Worm (Caenorhabditis elegans) whole organism, late embryonic: ENCODE data around the gene mrpl-21.

ENCODE experiments used
- C08G9.2 ChIP-seq: sonication (generic microtip); optimal IDR thresholded peaks from 2 replicates; lab custom pipeline; 2016; ENCODE audit warnings: mild to moderate bottlenecking, missing genetic modification characterization, moderate library complexity, missing compliant biosample characterization
- F13H6.1 ChIP-seq: sonication (generic microtip); optimal IDR thresholded peaks from 2 replicates; lab custom pipeline; 2016; ENCODE audit warnings: missing genetic modification characterization, missing compliant biosample characterization
- K09A11.1 ChIP-seq: sonication (generic microtip); optimal IDR thresholded peaks from 2 replicates; lab custom pipeline; 2017; ENCODE audit warnings: antibody characterized with exemption, mild to moderate bottlenecking, missing genetic modification characterization, missing compliant biosample characterization; ENCODE audit not compliant: insufficient read depth
- ceh-24 ChIP-seq: sonication (generic microtip); optimal IDR thresholded peaks from 2 replicates; lab custom pipeline; 2016; ENCODE audit warnings: mild to moderate bottlenecking, missing genetic modification characterization, missing compliant biosample characterization
- ceh-30 ChIP-seq: fragments of 150-350 bp; optimal IDR thresholded peaks from 2 replicates; lab custom pipeline; 2014; ENCODE audit warnings: missing biosample characterization, missing genetic modification characterization
- ceh-31 ChIP-seq: sonication (generic microtip); optimal IDR thresholded peaks from 2 replicates; lab custom pipeline; 2016; ENCODE audit warnings: missing genetic modification characterization, missing compliant biosample characterization
- ceh-45 ChIP-seq: fragments of 200-800 bp; sonication (Bioruptor generic); IDR thresholded peaks from 2 replicates; pipeline ENCODE4 v1.3.6; 2022; ENCODE audit warnings: missing genetic modification reagents, missing genetic modification characterization, missing compliant biosample characterization
- dmd-4 ChIP-seq: sonication (generic microtip); optimal IDR thresholded peaks from 2 replicates; lab custom pipeline; 2016; ENCODE audit warnings: borderline replicate concordance, missing genetic modification characterization, missing compliant biosample characterization
- dve-1 ChIP-seq: sonication (generic microtip); optimal IDR thresholded peaks from 2 replicates; lab custom pipeline; 2017; ENCODE audit warnings: antibody characterized with exemption, mild to moderate bottlenecking, missing genetic modification characterization, missing compliant biosample characterization
- elt-2 ChIP-seq: sonication (generic microtip); optimal IDR thresholded peaks from 2 replicates; lab custom pipeline; 2016; ENCODE audit warnings: missing genetic modification reagents, missing genetic modification characterization, missing compliant biosample characterization
- eyg-1 ChIP-seq: sonication (generic microtip); optimal IDR thresholded peaks from 2 replicates; lab custom pipeline; 2016; ENCODE audit warnings: missing genotype, missing genetic modification characterization, missing compliant biosample characterization
- fax-1 ChIP-seq: sonication (generic microtip); optimal IDR thresholded peaks from 2 replicates; lab custom pipeline; 2016; ENCODE audit warnings: missing genotype, missing genetic modification characterization, missing compliant biosample characterization
- fkh-10 ChIP-seq: fragments of 150-350 bp; optimal IDR thresholded peaks from 2 replicates; lab custom pipeline; 2014; ENCODE audit warnings: missing biosample characterization, missing genetic modification reagents, missing genetic modification characterization
- hlh-15 ChIP-seq: sonication (generic microtip); optimal IDR thresholded peaks from 2 replicates; lab custom pipeline; 2016; ENCODE audit warnings: missing genetic modification characterization, missing compliant biosample characterization
- madf-2 ChIP-seq: sonication (generic microtip); optimal IDR thresholded peaks from 2 replicates; lab custom pipeline; 2017; ENCODE audit warnings: missing genetic modification characterization, missing compliant biosample characterization
- mec-3 ChIP-seq: sonication (generic microtip); optimal IDR thresholded peaks from 2 replicates; lab custom pipeline; 2016; ENCODE audit warnings: borderline replicate concordance, missing genetic modification characterization, missing compliant biosample characterization
- nfya-1 ChIP-seq: sonication (generic microtip); optimal IDR thresholded peaks from 2 replicates; lab custom pipeline; 2017; ENCODE audit warnings: missing genetic modification characterization, mild to moderate bottlenecking, missing compliant biosample characterization, antibody characterized with exemption, moderate library complexity
- nhr-11 ChIP-seq: fragments of 150-350 bp; optimal IDR thresholded peaks from 2 replicates; lab custom pipeline; 2014; ENCODE audit warnings: missing biosample characterization, missing genetic modification characterization
- odd-2 ChIP-seq: sonication (generic microtip); optimal IDR thresholded peaks from 2 replicates; lab custom pipeline; 2017; ENCODE audit warnings: antibody characterized with exemption, mild to moderate bottlenecking, missing genetic modification characterization, missing compliant biosample characterization
- pag-3 ChIP-seq: sonication (generic microtip); optimal IDR thresholded peaks from 2 replicates; lab custom pipeline; 2016; ENCODE audit warnings: missing compliant biosample characterization, missing genetic modification characterization, borderline replicate concordance
- pat-9 ChIP-seq: fragments of 200-800 bp; sonication (Bioruptor generic); optimal IDR thresholded peaks from 2 replicates; lab custom pipeline; 2018; ENCODE audit warnings: mild to moderate bottlenecking, missing genetic modification characterization, moderate library complexity, missing compliant biosample characterization
- pha-4 ChIP-seq: fragments of 150-350 bp; optimal IDR thresholded peaks from 2 replicates; lab custom pipeline; 2018; ENCODE audit warnings: missing biosample characterization, missing genetic modification reagents, missing genetic modification characterization
- pqm-1 ChIP-seq: sonication (generic microtip); optimal IDR thresholded peaks from 2 replicates; lab custom pipeline; 2016; ENCODE audit warnings: missing genetic modification characterization, missing compliant biosample characterization
- pros-1 ChIP-seq: fragments of 150-350 bp; optimal IDR thresholded peaks from 2 replicates; lab custom pipeline; 2014; ENCODE audit warnings: missing biosample characterization, missing genetic modification reagents, missing genetic modification characterization
- ref-2 ChIP-seq: sonication (generic microtip); optimal IDR thresholded peaks from 2 replicates; lab custom pipeline; 2016; ENCODE audit warnings: missing genetic modification characterization, missing compliant biosample characterization
- rnt-1 ChIP-seq: sonication (generic microtip); optimal IDR thresholded peaks from 2 replicates; lab custom pipeline; 2016; ENCODE audit warnings: missing genetic modification characterization, missing compliant biosample characterization
- sox-4 ChIP-seq: sonication (generic microtip); optimal IDR thresholded peaks from 2 replicates; lab custom pipeline; 2017; ENCODE audit warnings: mild to moderate bottlenecking, missing genetic modification characterization, inconsistent platforms, missing compliant biosample characterization
- tbx-2 ChIP-seq: sonication (generic microtip); optimal IDR thresholded peaks from 2 replicates; lab custom pipeline; 2016; ENCODE audit warnings: missing genetic modification characterization, missing compliant biosample characterization
- unc-3 ChIP-seq, 2 experiments: fragments of 200-800 bp in 1 of 2; sonication (Bioruptor generic) in 1 of 2; sonication (generic microtip) in 1 of 2; conservative IDR thresholded peaks in 1 of 2; optimal IDR thresholded peaks in 1 of 2; 2 replicates each; pipeline versions ENCODE4 v1.3.6 to Lab custom; 2016 to 2022; ENCODE audit warnings: missing compliant biosample characterization in 2 of 2, missing genetic modification characterization in 2 of 2, missing genetic modification reagents in 1 of 2
- unc-42 ChIP-seq: sonication (generic microtip); optimal IDR thresholded peaks from 2 replicates; lab custom pipeline; 2016; ENCODE audit warnings: missing genotype, missing genetic modification characterization, missing compliant biosample characterization
- unc-86 ChIP-seq: sonication (generic microtip); optimal IDR thresholded peaks from 2 replicates; lab custom pipeline; 2016; ENCODE audit warnings: missing genetic modification characterization, missing compliant biosample characterization
- ztf-16 ChIP-seq: sonication (generic microtip); optimal IDR thresholded peaks from 2 replicates; lab custom pipeline; 2017; ENCODE audit warnings: missing genetic modification characterization, missing compliant biosample characterization

Gene mrpl-21

DNA sequence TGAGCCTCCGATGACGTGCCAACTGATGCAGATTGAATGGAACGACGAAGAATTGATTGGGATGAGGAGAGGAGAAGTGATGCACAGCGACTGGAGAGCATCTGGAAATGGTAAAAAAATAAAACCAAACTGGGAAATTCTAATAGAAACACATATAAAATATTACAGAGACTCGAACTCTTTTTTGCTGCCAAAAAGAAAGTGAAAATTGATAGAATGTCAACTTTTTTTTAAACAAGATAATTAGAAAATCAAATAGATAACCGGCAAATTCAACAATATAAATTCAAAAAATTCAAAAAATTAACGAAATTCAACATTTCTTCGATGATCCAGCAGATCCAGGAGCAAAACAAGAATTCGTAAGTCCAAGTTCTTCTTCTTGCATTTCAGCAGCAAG, at the start of gene mrpl-21:
mrpl-21 (minus strand) TSS at position 101 of the 400 bp plus-strand sequence.
- TF ChIP-seq sox-4 (tag; lab: Kevin White, UChicago) = no peak
- no peak for TF ChIP-seq C08G9.2
- TF ChIP-seq ref-2 (tag; lab: Kevin White, UChicago) = no peak
- no peak for TF ChIP-seq F13H6.1
- TF ChIP-seq mec-3 = no peak
- no peak for TF ChIP-seq elt-2
- TF ChIP-seq dmd-4 = no peak
- no peak for TF ChIP-seq odd-2 (tag; lab: Kevin White, UChicago)
- TF ChIP-seq dve-1 (tag; lab: Kevin White, UChicago) = no peak
- no peak for TF ChIP-seq ztf-16 (tag; lab: Kevin White, UChicago)
- no peak for TF ChIP-seq madf-2
- no peak for TF ChIP-seq nhr-11
- TF ChIP-seq pag-3 (tag; lab: Kevin White, UChicago) = no peak
- no peak for TF ChIP-seq fkh-10
- TF ChIP-seq ceh-45 (GFP tag; lab: Robert Waterston, UW) = no peak
- no peak for TF ChIP-seq pros-1
- TF ChIP-seq pat-9 (tag; lab: Kevin White, UChicago) = no peak
- TF ChIP-seq ceh-30 (tag; lab: Kevin White, UChicago) = no peak
- TF ChIP-seq eyg-1 (tag; lab: Kevin White, UChicago) = no peak
- TF ChIP-seq K09A11.1 (tag; lab: Kevin White, UChicago) = no peak

ce11 chrIII:4293108-4293507, 49.7 kb upstream of the mrpl-21 start, which contains the start of gene R10E4.6:
Gene R10E4.6, plus strand, starts transcription at chrIII:4293408.
- no peak for TF ChIP-seq ceh-24
- no peak for TF ChIP-seq eyg-1 (tag; lab: Kevin White, UChicago)
- no peak for TF ChIP-seq rnt-1 (tag; lab: Kevin White, UChicago)
- TF ChIP-seq pha-4 (tag; lab: Kevin White, UChicago) = no peak
- no peak for TF ChIP-seq pqm-1 (tag; lab: Kevin White, UChicago)
- TF ChIP-seq sox-4 (tag; lab: Kevin White, UChicago) = no peak

- TF ChIP-seq unc-42 (tag; lab: Kevin White, UChicago) (peak; percentile 16), ref-2 (tag; lab: Kevin White, UChicago) (no peak), nfya-1 (tag; lab: Kevin White, UChicago) (peak; percentile 17), fax-1 (tag; lab: Kevin White, UChicago) (no peak), unc-3 (GFP tag; conservative IDR thresholded peaks at IDR 0.05; lab: Robert Waterston, UW) (no peak), unc-3 (tag; optimal IDR thresholded peaks at IDR 0.05; lab: Kevin White, UChicago) (no peak), tbx-2 (tag; lab: Kevin White, UChicago) (no peak), ceh-30 (tag; lab: Kevin White, UChicago) (no peak), hlh-15 (tag; lab: Kevin White, UChicago) (no peak), unc-86 (tag; lab: Kevin White, UChicago) (no peak)
Measured at ce11 chrIII:4291216-4291691, 47.9 kb upstream of the mrpl-21 start, which contains the start of gene mcm-5. Gene mcm-5, minus strand, starts transcription at chrIII:4291266.

ce11 chrIII:4289952-4290351, 46.6 kb upstream of the mrpl-21 start:
- TF ChIP-seq ceh-31 (tag; lab: Kevin White, UChicago) (no peak), tbx-2 (tag; lab: Kevin White, UChicago) (no peak)

ce11 chrIII:4287379-4287778, 44.0 kb upstream of the mrpl-21 start, which contains the start of gene R10E4.3:
Gene R10E4.3, minus strand, starts transcription at chrIII:4287479.
- TF ChIP-seq F13H6.1 = no peak
